Worm (Caenorhabditis elegans) whole organism, late embryonic: ENCODE results near the gene F18E3.10.

ENCODE experiments used
- C08G9.2 ChIP-seq: sonication (generic microtip); optimal IDR thresholded peaks from 2 replicates; lab custom pipeline; 2016; ENCODE audit warnings: mild to moderate bottlenecking, missing genetic modification characterization, moderate library complexity, missing compliant biosample characterization
- F13H6.1 ChIP-seq: sonication (generic microtip); optimal IDR thresholded peaks from 2 replicates; lab custom pipeline; 2016; ENCODE audit warnings: missing genetic modification characterization, missing compliant biosample characterization
- Y22D7AL.16 ChIP-seq: sonication (generic microtip); optimal IDR thresholded peaks from 2 replicates; lab custom pipeline; 2016; ENCODE audit warnings: missing genetic modification characterization, missing compliant biosample characterization
- ahr-1 ChIP-seq: sonication (generic microtip); optimal IDR thresholded peaks from 2 replicates; lab custom pipeline; 2016; ENCODE audit warnings: missing genetic modification characterization, missing compliant biosample characterization
- ceh-14 ChIP-seq: sonication (generic microtip); optimal IDR thresholded peaks from 2 replicates; lab custom pipeline; 2016; ENCODE audit warnings: missing genotype, missing genetic modification characterization, missing compliant biosample characterization
- ceh-18 ChIP-seq: sonication (generic microtip); optimal IDR thresholded peaks from 2 replicates; lab custom pipeline; 2016; ENCODE audit warnings: missing genetic modification characterization, missing compliant biosample characterization
- ceh-19 ChIP-seq: fragments of 200-800 bp; sonication (Bioruptor generic); optimal IDR thresholded peaks from 2 replicates; lab custom pipeline; 2018; ENCODE audit warnings: mild to moderate bottlenecking, missing genetic modification characterization, missing compliant biosample characterization
- ceh-2 ChIP-seq: sonication (generic microtip); optimal IDR thresholded peaks from 2 replicates; lab custom pipeline; 2016; ENCODE audit warnings: missing genotype, missing genetic modification characterization, missing compliant biosample characterization
- ceh-30 ChIP-seq: fragments of 150-350 bp; optimal IDR thresholded peaks from 2 replicates; lab custom pipeline; 2014; ENCODE audit warnings: missing biosample characterization, missing genetic modification characterization
- ceh-31 ChIP-seq: sonication (generic microtip); optimal IDR thresholded peaks from 2 replicates; lab custom pipeline; 2016; ENCODE audit warnings: missing genetic modification characterization, missing compliant biosample characterization
- ceh-34 ChIP-seq: sonication (generic microtip); optimal IDR thresholded peaks from 2 replicates; lab custom pipeline; 2016; ENCODE audit warnings: mild to moderate bottlenecking, missing genetic modification characterization, missing compliant biosample characterization
- ceh-45 ChIP-seq: fragments of 200-800 bp; sonication (Bioruptor generic); IDR thresholded peaks from 2 replicates; pipeline ENCODE4 v1.3.6; 2022; ENCODE audit warnings: missing genetic modification reagents, missing genetic modification characterization, missing compliant biosample characterization
- ceh-9 ChIP-seq: sonication (generic microtip); optimal IDR thresholded peaks from 2 replicates; lab custom pipeline; 2016; ENCODE audit warnings: mild to moderate bottlenecking, missing genetic modification characterization, inconsistent platforms, missing compliant biosample characterization
- dmd-4 ChIP-seq: sonication (generic microtip); optimal IDR thresholded peaks from 2 replicates; lab custom pipeline; 2016; ENCODE audit warnings: borderline replicate concordance, missing genetic modification characterization, missing compliant biosample characterization
- elt-2 ChIP-seq: sonication (generic microtip); optimal IDR thresholded peaks from 2 replicates; lab custom pipeline; 2016; ENCODE audit warnings: missing genetic modification reagents, missing genetic modification characterization, missing compliant biosample characterization
- elt-4 ChIP-seq: sonication (generic microtip); optimal IDR thresholded peaks from 2 replicates; lab custom pipeline; 2016; ENCODE audit warnings: missing genetic modification characterization, missing compliant biosample characterization
- ets-4 ChIP-seq: sonication (generic microtip); optimal IDR thresholded peaks from 2 replicates; lab custom pipeline; 2016; ENCODE audit warnings: missing genetic modification characterization, missing compliant biosample characterization
- eyg-1 ChIP-seq: sonication (generic microtip); optimal IDR thresholded peaks from 2 replicates; lab custom pipeline; 2016; ENCODE audit warnings: missing genotype, missing genetic modification characterization, missing compliant biosample characterization
- fax-1 ChIP-seq: sonication (generic microtip); optimal IDR thresholded peaks from 2 replicates; lab custom pipeline; 2016; ENCODE audit warnings: missing genotype, missing genetic modification characterization, missing compliant biosample characterization
- fkh-6 ChIP-seq: sonication (generic microtip); optimal IDR thresholded peaks from 2 replicates; lab custom pipeline; 2016; ENCODE audit warnings: missing genetic modification characterization, missing compliant biosample characterization
- gmeb-2 ChIP-seq: sonication (generic microtip); optimal IDR thresholded peaks from 2 replicates; lab custom pipeline; 2016; ENCODE audit warnings: missing genetic modification characterization, inconsistent platforms, missing compliant biosample characterization
- hlh-30 ChIP-seq: sonication (generic microtip); optimal IDR thresholded peaks from 2 replicates; lab custom pipeline; 2017; ENCODE audit warnings: antibody characterized with exemption, missing genetic modification characterization, missing compliant biosample characterization; ENCODE audit not compliant: insufficient read depth
- hlh-6 ChIP-seq: sonication (generic microtip); optimal IDR thresholded peaks from 2 replicates; lab custom pipeline; 2016; ENCODE audit warnings: missing genotype, missing genetic modification characterization, missing compliant biosample characterization
- hlh-8 ChIP-seq: sonication (generic microtip); optimal IDR thresholded peaks from 2 replicates; lab custom pipeline; 2016; ENCODE audit warnings: missing genotype, missing genetic modification characterization, missing compliant biosample characterization
- lim-6 ChIP-seq: sonication (generic microtip); optimal IDR thresholded peaks from 2 replicates; lab custom pipeline; 2016; ENCODE audit warnings: missing genetic modification characterization, missing compliant biosample characterization
- madf-2 ChIP-seq: sonication (generic microtip); optimal IDR thresholded peaks from 2 replicates; lab custom pipeline; 2017; ENCODE audit warnings: missing genetic modification characterization, missing compliant biosample characterization
- mec-3 ChIP-seq: sonication (generic microtip); optimal IDR thresholded peaks from 2 replicates; lab custom pipeline; 2016; ENCODE audit warnings: borderline replicate concordance, missing genetic modification characterization, missing compliant biosample characterization
- nfya-1 ChIP-seq: sonication (generic microtip); optimal IDR thresholded peaks from 2 replicates; lab custom pipeline; 2017; ENCODE audit warnings: missing genetic modification characterization, mild to moderate bottlenecking, missing compliant biosample characterization, antibody characterized with exemption, moderate library complexity
- pag-3 ChIP-seq: sonication (generic microtip); optimal IDR thresholded peaks from 2 replicates; lab custom pipeline; 2016; ENCODE audit warnings: missing compliant biosample characterization, missing genetic modification characterization, borderline replicate concordance
- pha-2 ChIP-seq: sonication (generic microtip); optimal IDR thresholded peaks from 2 replicates; lab custom pipeline; 2017; ENCODE audit warnings: mild to moderate bottlenecking, missing genetic modification characterization, missing compliant biosample characterization
- pha-4 ChIP-seq: fragments of 150-350 bp; optimal IDR thresholded peaks from 2 replicates; lab custom pipeline; 2018; ENCODE audit warnings: missing biosample characterization, missing genetic modification reagents, missing genetic modification characterization
- pqm-1 ChIP-seq: sonication (generic microtip); optimal IDR thresholded peaks from 2 replicates; lab custom pipeline; 2016; ENCODE audit warnings: missing genetic modification characterization, missing compliant biosample characterization
- pros-1 ChIP-seq: fragments of 150-350 bp; optimal IDR thresholded peaks from 2 replicates; lab custom pipeline; 2014; ENCODE audit warnings: missing biosample characterization, missing genetic modification reagents, missing genetic modification characterization
- ref-2 ChIP-seq: sonication (generic microtip); optimal IDR thresholded peaks from 2 replicates; lab custom pipeline; 2016; ENCODE audit warnings: missing genetic modification characterization, missing compliant biosample characterization
- rnt-1 ChIP-seq: sonication (generic microtip); optimal IDR thresholded peaks from 2 replicates; lab custom pipeline; 2016; ENCODE audit warnings: missing genetic modification characterization, missing compliant biosample characterization
- sdc-2 ChIP-seq: sonication (generic microtip); optimal IDR thresholded peaks from 2 replicates; lab custom pipeline; 2016; ENCODE audit warnings: missing genotype, missing genetic modification characterization, missing compliant biosample characterization
- sox-2 ChIP-seq: fragments of 200-800 bp; sonication (Bioruptor generic); IDR thresholded peaks from 2 replicates; pipeline ENCODE4 v1.3.6; 2022; ENCODE audit warnings: missing genetic modification reagents, missing genetic modification characterization, missing compliant biosample characterization
- syd-9 ChIP-seq: sonication (generic microtip); optimal IDR thresholded peaks from 2 replicates; lab custom pipeline; 2016; ENCODE audit warnings: mild to moderate bottlenecking, missing genetic modification characterization, moderate library complexity, missing compliant biosample characterization
- tbx-2 ChIP-seq: sonication (generic microtip); optimal IDR thresholded peaks from 2 replicates; lab custom pipeline; 2016; ENCODE audit warnings: missing genetic modification characterization, missing compliant biosample characterization
- tbx-7 ChIP-seq: sonication (generic microtip); optimal IDR thresholded peaks from 2 replicates; lab custom pipeline; 2016; ENCODE audit warnings: missing genotype, missing genetic modification characterization, missing compliant biosample characterization
- ttx-3 ChIP-seq: sonication (generic microtip); optimal IDR thresholded peaks from 2 replicates; lab custom pipeline; 2016; ENCODE audit warnings: missing genetic modification reagents, missing genetic modification characterization, missing compliant biosample characterization
- unc-42 ChIP-seq: sonication (generic microtip); optimal IDR thresholded peaks from 2 replicates; lab custom pipeline; 2016; ENCODE audit warnings: missing genotype, missing genetic modification characterization, missing compliant biosample characterization
- unc-55 ChIP-seq: sonication (generic microtip); optimal IDR thresholded peaks from 2 replicates; lab custom pipeline; 2017; ENCODE audit warnings: missing biosample characterization, missing genetic modification reagents, missing genetic modification characterization
- unc-86 ChIP-seq: sonication (generic microtip); optimal IDR thresholded peaks from 2 replicates; lab custom pipeline; 2016; ENCODE audit warnings: missing genetic modification characterization, missing compliant biosample characterization
- zip-5 ChIP-seq: sonication (generic microtip); optimal IDR thresholded peaks from 2 replicates; lab custom pipeline; 2016; ENCODE audit warnings: missing genetic modification characterization, missing compliant biosample characterization

Gene F18E3.10

DNA sequence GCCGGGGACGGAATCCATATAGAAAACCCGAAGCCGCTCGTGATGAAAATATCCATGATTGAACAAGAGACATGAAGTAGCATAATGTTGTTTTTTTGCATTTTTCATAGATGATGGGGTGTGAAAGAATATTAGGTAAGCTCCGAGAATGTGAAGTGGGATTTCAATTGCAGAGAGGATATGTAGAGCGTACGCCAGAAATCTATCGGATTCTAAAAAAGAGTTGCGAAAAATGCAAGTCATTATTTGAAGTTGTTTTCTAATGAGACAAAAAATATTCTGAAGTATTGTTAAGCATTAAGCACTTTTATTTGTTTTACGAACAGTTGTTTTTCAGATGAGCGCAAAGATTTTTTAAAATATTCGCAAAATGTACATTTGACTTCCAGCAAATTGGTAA, at the start of gene F18E3.10:
Gene F18E3.10 (minus strand): TSS at position 101 of the 400 bp plus-strand sequence.
- TF ChIP-seq pha-2 (tag; lab: Kevin White, UChicago): no peak
- TF ChIP-seq hlh-30 (tag; lab: Kevin White, UChicago): no peak
- TF ChIP-seq Y22D7AL.16 (tag; lab: Kevin White, UChicago): no peak
- no peak for TF ChIP-seq ref-2
- no peak for TF ChIP-seq ttx-3 (tag; lab: Kevin White, UChicago)
- TF ChIP-seq ets-4 (tag; lab: Kevin White, UChicago): no peak
- TF ChIP-seq madf-2: no peak
- no peak for TF ChIP-seq ceh-19 (GFP tag; lab: Kevin White, UChicago)
- TF ChIP-seq lim-6 (tag; lab: Kevin White, UChicago): no peak

DNA sequence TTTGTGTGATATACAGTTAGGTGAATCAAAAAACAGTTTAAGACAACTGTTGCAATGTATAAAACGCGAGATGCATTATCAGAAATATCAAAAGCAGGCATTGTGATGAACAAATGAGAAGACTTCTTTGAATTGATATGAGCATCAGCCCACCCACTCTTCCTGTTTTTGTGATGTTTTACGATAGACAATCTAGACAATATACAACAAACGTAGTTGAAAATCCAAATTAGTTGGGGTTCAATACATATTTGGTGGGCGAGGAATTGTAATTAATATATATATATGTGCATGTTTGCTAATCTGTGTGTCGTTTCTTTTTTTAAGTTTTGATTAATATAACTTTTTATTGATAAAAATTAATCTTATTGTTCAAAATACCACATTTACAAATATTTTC, 48.6 kb upstream of the F18E3.10 start, which contains the start of gene str-28:
Gene str-28 (minus strand): TSS at position 101 of the 400 bp plus-strand sequence.
- TF ChIP-seq ceh-9 (no peak), ahr-1 (tag; lab: Kevin White, UChicago) (no peak), ceh-45 (GFP tag; lab: Robert Waterston, UW) (no peak), hlh-30 (tag; lab: Kevin White, UChicago) (no peak)

DNA sequence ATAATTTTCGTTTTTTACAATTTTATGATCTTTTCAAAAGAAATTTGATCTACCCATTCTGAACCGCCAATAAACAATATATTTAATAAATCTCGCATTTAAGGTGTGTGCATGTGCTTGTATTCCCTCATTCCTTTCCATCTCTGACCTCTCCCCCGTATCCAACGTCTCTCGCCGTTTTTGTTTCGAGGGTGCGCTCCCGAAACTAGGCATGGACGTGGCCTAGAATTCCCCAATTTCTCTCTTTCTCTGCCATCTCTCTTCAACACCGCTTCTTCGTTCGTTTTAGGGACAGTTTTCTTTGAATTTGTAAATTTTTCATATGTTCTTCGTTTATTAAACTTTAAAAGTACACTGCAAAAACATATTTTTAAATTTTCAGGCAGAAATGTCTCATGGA, 41.3 kb upstream of the F18E3.10 start, which contains the start of gene F25E5.1:
Gene F25E5.1 (plus strand): TSS at position 376 of the 400 bp plus-strand sequence.
- TF ChIP-seq sox-2 (no peak), hlh-6 (tag; lab: Kevin White, UChicago) (peak; percentile 5), tbx-2 (peak; percentile 80), ceh-31 (tag; lab: Kevin White, UChicago) (peak; percentile 95), nfya-1 (tag; lab: Kevin White, UChicago) (peak; percentile 70), dmd-4 (tag; lab: Kevin White, UChicago) (peak; percentile 27), unc-42 (tag; lab: Kevin White, UChicago) (peak; percentile 61), ref-2 (peak; percentile 36), pqm-1 (tag; lab: Kevin White, UChicago) (no peak), fkh-6 (tag; lab: Kevin White, UChicago) (peak; percentile 53), gmeb-2 (peak; percentile 25), unc-86 (peak; percentile 15), hlh-8 (tag; lab: Kevin White, UChicago) (peak; percentile 59), ceh-2 (tag; lab: Kevin White, UChicago) (peak; percentile 69), elt-2 (tag; lab: Kevin White, UChicago) (peak; percentile 30), ceh-14 (tag; lab: Kevin White, UChicago) (peak; percentile 70), mec-3 (tag; lab: Kevin White, UChicago) (no peak), fax-1 (tag; lab: Kevin White, UChicago) (peak; percentile 15), ets-4 (tag; lab: Kevin White, UChicago) (peak; percentile 78), tbx-7 (tag; lab: Kevin White, UChicago) (peak; percentile 53), pha-4 (tag; lab: Kevin White, UChicago) (no peak), eyg-1 (tag; lab: Kevin White, UChicago) (peak; percentile 53), elt-4 (tag; lab: Kevin White, UChicago) (no peak), lim-6 (tag; lab: Kevin White, UChicago) (peak; percentile 46), pros-1 (peak; percentile 11), ceh-18 (tag; lab: Kevin White, UChicago) (peak; percentile 30), rnt-1 (tag; lab: Kevin White, UChicago) (peak; percentile 80), ceh-30 (no peak), zip-5 (tag; lab: Kevin White, UChicago) (peak; percentile 42), pag-3 (tag; lab: Kevin White, UChicago) (peak; percentile 18), Y22D7AL.16 (tag; lab: Kevin White, UChicago) (no peak), C08G9.2 (tag; lab: Kevin White, UChicago) (peak; percentile 81), unc-55 (GFP tag; lab: Kevin White, UChicago) (peak; percentile 2), ceh-34 (tag; lab: Kevin White, UChicago) (peak; percentile 67), ceh-45 (GFP tag; lab: Robert Waterston, UW) (no peak), hlh-30 (tag; lab: Kevin White, UChicago) (peak; percentile 50), syd-9 (tag; lab: Kevin White, UChicago) (no peak), sdc-2 (tag; lab: Kevin White, UChicago) (peak; percentile 47), pha-2 (tag; lab: Kevin White, UChicago) (no peak), F13H6.1 (tag; lab: Kevin White, UChicago) (peak; percentile 25)
